Fruit fly (Drosophila melanogaster) Kc167 (cell line): ENCODE data around the gene eIF5B.

Experiments used
- Myc ChIP-seq: fragments of >200 bp; optimal IDR thresholded peaks from 2 replicates; lab custom pipeline; 2017; ENCODE audit warnings: missing external identifiers
- Sin3A ChIP-seq: fragments of >200 bp; optimal IDR thresholded peaks from 2 replicates; lab custom pipeline; 2018; ENCODE audit warnings: missing external identifiers
- h ChIP-seq: fragments of >200 bp; optimal IDR thresholded peaks from 3 replicates; lab custom pipeline; 2018; ENCODE audit warnings: missing external identifiers
- insv ChIP-seq: fragments of >200 bp; optimal IDR thresholded peaks from 3 replicates; lab custom pipeline; 2018; ENCODE audit warnings: missing external identifiers
- psq ChIP-seq: fragments of >200 bp; optimal IDR thresholded peaks from 2 replicates; lab custom pipeline; 2017; ENCODE audit warnings: missing external identifiers
- ttk ChIP-seq: sonication (Bioruptor generic); optimal IDR thresholded peaks from 2 replicates; lab custom pipeline; 2017; ENCODE audit warnings: missing external identifiers

Gene eIF5B

dm6 chr3L:3450410-3450809, 10.4 kb downstream of the eIF5B start:
- TF ChIP-seq insv (lab: Kevin White, UChicago) (no peak), Myc (lab: Kevin White, UChicago) (no peak), ttk (lab: Kevin White, UChicago) (no peak), Sin3A (lab: Kevin White, UChicago) (no peak), psq (no peak), h (lab: Kevin White, UChicago) (no peak)

- TF ChIP-seq Myc (lab: Kevin White, UChicago) (no peak), psq (no peak), ttk (lab: Kevin White, UChicago) (no peak), insv (lab: Kevin White, UChicago) (no peak), h (lab: Kevin White, UChicago) (no peak), Sin3A (lab: Kevin White, UChicago) (no peak)
These were observed 11.1 kb downstream of the eIF5B start for dm6 chr3L:3449680-3450079.

- TF ChIP-seq h (lab: Kevin White, UChicago) (no peak), Myc (lab: Kevin White, UChicago) (no peak), psq (no peak), insv (lab: Kevin White, UChicago) (no peak), Sin3A (lab: Kevin White, UChicago) (no peak)
These were observed 12.7 kb downstream of the eIF5B start for dm6 chr3L:3447948-3448526.

- no peak for TF ChIP-seq Myc (lab: Kevin White, UChicago)
These were observed 16.5 kb downstream of the eIF5B start for dm6 chr3L:3444246-3444785.

- TF ChIP-seq h (lab: Kevin White, UChicago) (no peak), ttk (lab: Kevin White, UChicago) (no peak), Sin3A (lab: Kevin White, UChicago) (no peak), psq (no peak), insv (lab: Kevin White, UChicago) (no peak), Myc (lab: Kevin White, UChicago) (no peak)
These were observed 17.8 kb downstream of the eIF5B start for dm6 chr3L:3442751-3443524.

dm6 chr3L:3441763-3442673, 18.8 kb downstream of the eIF5B start:
- TF ChIP-seq Myc (lab: Kevin White, UChicago) (no peak), insv (lab: Kevin White, UChicago) (no peak), ttk (lab: Kevin White, UChicago) (no peak), h (lab: Kevin White, UChicago) (no peak), psq (no peak), Sin3A (lab: Kevin White, UChicago) (no peak)

dm6 chr3L:3440116-3440515, 20.7 kb downstream of the eIF5B start:
- TF ChIP-seq psq (no peak), Myc (lab: Kevin White, UChicago) (no peak), insv (lab: Kevin White, UChicago) (no peak), h (lab: Kevin White, UChicago) (no peak)

- no peak for TF ChIP-seq h (lab: Kevin White, UChicago)
- TF ChIP-seq ttk (lab: Kevin White, UChicago), result no peak
- TF ChIP-seq psq, result no peak
- no peak for TF ChIP-seq Sin3A (lab: Kevin White, UChicago)
- no peak for TF ChIP-seq insv (lab: Kevin White, UChicago)
These were observed 21.2 kb downstream of the eIF5B start for dm6 chr3L:3439598-3439997.

dm6 chr3L:3438473-3438872, 22.3 kb downstream of the eIF5B start:
- TF ChIP-seq psq (no peak), insv (lab: Kevin White, UChicago) (no peak), h (lab: Kevin White, UChicago) (no peak), Myc (lab: Kevin White, UChicago) (no peak), ttk (lab: Kevin White, UChicago) (no peak), Sin3A (lab: Kevin White, UChicago) (no peak)

dm6 chr3L:3437664-3438368, 23.0 kb downstream of the eIF5B start:
- no peak for TF ChIP-seq insv (lab: Kevin White, UChicago)
